Worm (Caenorhabditis elegans) whole organism, mixed stage, embryonic: ENCODE measurements around the gene alh-13.

Experiments
- M03D4.4 ChIP-seq: sonication (generic microtip); optimal IDR thresholded peaks from 2 replicates; lab custom pipeline; 2017; ENCODE audit warnings: mild to moderate bottlenecking, missing genetic modification characterization, missing compliant biosample characterization
- bed-3 ChIP-seq: fragments of 200-800 bp; sonication (Bioruptor generic); optimal IDR thresholded peaks from 3 replicates; lab custom pipeline; 2018; ENCODE audit warnings: mild to moderate bottlenecking, missing genetic modification characterization, moderate library complexity, missing compliant biosample characterization
- blmp-1 ChIP-seq: fragments of 150-350 bp; optimal IDR thresholded peaks from 2 replicates; lab custom pipeline; 2014; ENCODE audit warnings: missing biosample characterization, missing genetic modification characterization
- ceh-39 ChIP-seq: fragments of 150-350 bp; optimal IDR thresholded peaks from 2 replicates; lab custom pipeline; 2014; ENCODE audit warnings: missing biosample characterization, missing genetic modification characterization
- ceh-83 ChIP-seq: fragments of 200-800 bp; sonication (Bioruptor generic); optimal IDR thresholded peaks from 2 replicates; lab custom pipeline; 2018; ENCODE audit warnings: mild to moderate bottlenecking, missing genetic modification characterization, missing compliant biosample characterization
- ces-1 ChIP-seq: fragments of 150-350 bp; optimal IDR thresholded peaks from 2 replicates; lab custom pipeline; 2014; ENCODE audit warnings: missing biosample characterization, missing genetic modification reagents, missing genetic modification characterization
- cnd-1 ChIP-seq: fragments of 200-800 bp; sonication (Bioruptor generic); optimal IDR thresholded peaks from 2 replicates; lab custom pipeline; 2018; ENCODE audit warnings: mild to moderate bottlenecking, missing genetic modification characterization, missing compliant biosample characterization
- drap-1 ChIP-seq: fragments of 200-800 bp; sonication (Bioruptor generic); optimal IDR thresholded peaks from 3 replicates; lab custom pipeline; 2018; ENCODE audit warnings: mild to moderate bottlenecking, missing genetic modification characterization, missing compliant biosample characterization
- elt-1 ChIP-seq: sonication (generic microtip); optimal IDR thresholded peaks from 2 replicates; lab custom pipeline; 2017; ENCODE audit warnings: missing genetic modification characterization, mild to moderate bottlenecking, missing compliant biosample characterization, antibody characterized with exemption, moderate library complexity, borderline replicate concordance; ENCODE audit not compliant: insufficient read depth
- elt-3 ChIP-seq: fragments of 150-350 bp; optimal IDR thresholded peaks from 2 replicates; lab custom pipeline; 2014; ENCODE audit warnings: missing biosample characterization, missing genetic modification characterization
- flh-1 ChIP-seq: fragments of 200-800 bp; sonication (Bioruptor generic); optimal IDR thresholded peaks from 2 replicates; lab custom pipeline; 2018; ENCODE audit warnings: mild to moderate bottlenecking, missing genetic modification characterization, moderate library complexity, missing compliant biosample characterization
- ham-2 ChIP-seq: fragments of 200-800 bp; sonication (Bioruptor generic); optimal IDR thresholded peaks from 2 replicates; lab custom pipeline; 2018; ENCODE audit warnings: mild to moderate bottlenecking, missing genetic modification characterization, missing compliant biosample characterization
- hlh-1 ChIP-seq: fragments of 150-350 bp; optimal IDR thresholded peaks from 2 replicates; lab custom pipeline; 2014; ENCODE audit warnings: missing biosample characterization, missing genetic modification reagents, missing genetic modification characterization
- lin-13 ChIP-seq: fragments of 150-350 bp; optimal IDR thresholded peaks from 2 replicates; lab custom pipeline; 2014; ENCODE audit warnings: missing biosample characterization, missing genetic modification characterization
- lin-32 ChIP-seq: fragments of 200-800 bp; sonication (Bioruptor generic); optimal IDR thresholded peaks from 2 replicates; lab custom pipeline; 2018; ENCODE audit warnings: mild to moderate bottlenecking, missing genetic modification characterization, missing compliant biosample characterization
- lsy-2 ChIP-seq: fragments of 150-350 bp; optimal IDR thresholded peaks from 2 replicates; lab custom pipeline; 2014; ENCODE audit warnings: missing biosample characterization, missing genetic modification characterization
- mep-1 ChIP-seq: fragments of 150-350 bp; optimal IDR thresholded peaks from 2 replicates; lab custom pipeline; 2017; ENCODE audit warnings: missing biosample characterization, missing genetic modification reagents, missing genetic modification characterization, inconsistent platforms
- mls-2 ChIP-seq: sonication (generic microtip); optimal IDR thresholded peaks from 2 replicates; lab custom pipeline; 2016; ENCODE audit warnings: mild to moderate bottlenecking, missing genetic modification characterization, moderate library complexity, missing compliant biosample characterization
- nhr-12 ChIP-seq: fragments of 150-350 bp; optimal IDR thresholded peaks from 2 replicates; lab custom pipeline; 2014; ENCODE audit warnings: missing biosample characterization, missing genetic modification characterization
- nhr-2 ChIP-seq: fragments of 150-350 bp; optimal IDR thresholded peaks from 2 replicates; lab custom pipeline; 2014; ENCODE audit warnings: missing biosample characterization, missing genetic modification characterization
- nhr-237 ChIP-seq: fragments of 150-350 bp; optimal IDR thresholded peaks from 2 replicates; lab custom pipeline; 2014; ENCODE audit warnings: missing biosample characterization, missing genetic modification characterization
- nhr-28 ChIP-seq: fragments of 150-350 bp; optimal IDR thresholded peaks from 2 replicates; lab custom pipeline; 2014; ENCODE audit warnings: missing biosample characterization, missing genetic modification characterization
- nhr-76 ChIP-seq: sonication (generic microtip); optimal IDR thresholded peaks from 2 replicates; lab custom pipeline; 2017; ENCODE audit warnings: missing biosample characterization, missing genetic modification characterization
- pha-4 ChIP-seq: fragments of 150-350 bp; optimal IDR thresholded peaks from 2 replicates; lab custom pipeline; 2018; ENCODE audit warnings: missing biosample characterization, missing genetic modification reagents, missing genetic modification characterization
- sem-2 ChIP-seq: fragments of 200-800 bp; sonication (Bioruptor generic); optimal IDR thresholded peaks from 2 replicates; lab custom pipeline; 2018; ENCODE audit warnings: mild to moderate bottlenecking, missing genetic modification characterization, missing compliant biosample characterization
- snpc-4 ChIP-seq: fragments of 150-350 bp; optimal IDR thresholded peaks from 2 replicates; lab custom pipeline; 2014; ENCODE audit warnings: missing biosample characterization, missing genetic modification characterization
- sptf-1 ChIP-seq: sonication (generic microtip); optimal IDR thresholded peaks from 2 replicates; lab custom pipeline; 2017; ENCODE audit warnings: mild to moderate bottlenecking, missing genetic modification characterization, moderate library complexity, missing compliant biosample characterization
- tbx-8 ChIP-seq: fragments of 200-800 bp; sonication (Bioruptor generic); optimal IDR thresholded peaks from 2 replicates; lab custom pipeline; 2018; ENCODE audit warnings: mild to moderate bottlenecking, missing genetic modification characterization, moderate library complexity, missing compliant biosample characterization
- unc-62 ChIP-seq: fragments of 150-350 bp; optimal IDR thresholded peaks from 2 replicates; lab custom pipeline; 2014; ENCODE audit warnings: missing biosample characterization, missing genetic modification reagents, missing genetic modification characterization
- zip-8 ChIP-seq: fragments of 150-350 bp; optimal IDR thresholded peaks from 2 replicates; lab custom pipeline; 2014; ENCODE audit warnings: missing biosample characterization, missing genetic modification characterization
- ztf-11 ChIP-seq: fragments of 150-350 bp; optimal IDR thresholded peaks from 2 replicates; lab custom pipeline; 2014; ENCODE audit warnings: missing biosample characterization, missing genetic modification characterization

The alh-13 gene

DNA sequence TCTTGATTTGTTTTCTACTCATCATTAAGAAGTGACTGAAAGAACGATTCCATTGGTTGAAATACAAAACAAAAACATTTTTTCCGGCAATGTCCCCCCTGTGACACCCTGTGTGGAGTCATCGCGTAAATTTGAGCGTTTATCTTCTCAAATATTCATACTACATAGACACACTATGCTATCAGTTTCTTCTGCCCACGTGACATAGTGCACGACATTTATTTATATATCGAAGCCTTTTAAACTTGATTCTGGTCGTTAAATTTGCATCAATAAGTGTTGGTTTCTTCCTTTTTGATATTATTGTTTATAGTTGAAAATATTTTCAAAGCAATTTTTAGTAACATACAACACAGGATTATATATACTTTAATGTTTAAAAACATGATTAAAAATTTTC is 23.2 kb upstream of the alh-13 start:
- TF ChIP-seq nhr-28, result no peak
- TF ChIP-seq ceh-39 (tag; lab: Kevin White, UChicago), result no peak
- no peak for TF ChIP-seq M03D4.4 (tag; lab: Kevin White, UChicago)
- TF ChIP-seq drap-1, result no peak
- TF ChIP-seq snpc-4, result no peak
- no peak for TF ChIP-seq cnd-1 (tag; lab: Kevin White, UChicago)
- no peak for TF ChIP-seq pha-4 (tag; lab: Kevin White, UChicago)
- no peak for TF ChIP-seq tbx-8 (GFP tag; lab: Kevin White, UChicago)
- TF ChIP-seq lin-32, result no peak
- no peak for TF ChIP-seq elt-1 (tag; lab: Kevin White, UChicago)
- TF ChIP-seq lin-13 (tag; lab: Kevin White, UChicago), result no peak
- TF ChIP-seq, all 35 proteins: peak for 0

DNA sequence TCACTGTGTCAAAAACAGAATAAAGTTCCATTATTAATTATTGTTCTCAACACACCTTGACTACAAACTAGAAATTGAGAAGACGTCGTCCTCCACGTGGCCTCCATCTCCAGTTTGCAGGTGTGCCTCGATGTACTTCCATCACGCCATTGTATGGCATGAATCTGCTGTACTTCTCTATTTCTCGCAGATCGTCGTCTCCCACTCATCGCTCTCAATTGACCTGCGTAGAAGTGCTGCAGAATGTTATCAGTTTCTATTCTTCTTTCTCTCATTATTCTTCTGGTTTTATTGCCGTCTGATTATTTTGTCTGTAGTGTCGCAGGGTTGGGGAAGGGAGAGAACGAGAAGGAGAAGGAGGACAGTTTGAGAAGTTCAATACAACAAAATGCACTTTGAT is 22.6 kb upstream of the alh-13 start:
- TF ChIP-seq tbx-8 (GFP tag; lab: Kevin White, UChicago) (no peak), ceh-39 (tag; lab: Kevin White, UChicago) (no peak), nhr-76 (tag; lab: Kevin White, UChicago) (no peak), unc-62 (no peak), ham-2 (GFP tag; lab: Kevin White, UChicago) (no peak), bed-3 (no peak), M03D4.4 (tag; lab: Kevin White, UChicago) (no peak), ztf-11 (tag; lab: Kevin White, UChicago) (no peak), nhr-28 (no peak), flh-1 (no peak), drap-1 (no peak), zip-8 (tag; lab: Kevin White, UChicago) (no peak), ceh-83 (GFP tag; lab: Kevin White, UChicago) (no peak), nhr-237 (no peak), pha-4 (tag; lab: Kevin White, UChicago) (no peak), hlh-1 (tag; lab: Kevin White, UChicago) (no peak)

DNA sequence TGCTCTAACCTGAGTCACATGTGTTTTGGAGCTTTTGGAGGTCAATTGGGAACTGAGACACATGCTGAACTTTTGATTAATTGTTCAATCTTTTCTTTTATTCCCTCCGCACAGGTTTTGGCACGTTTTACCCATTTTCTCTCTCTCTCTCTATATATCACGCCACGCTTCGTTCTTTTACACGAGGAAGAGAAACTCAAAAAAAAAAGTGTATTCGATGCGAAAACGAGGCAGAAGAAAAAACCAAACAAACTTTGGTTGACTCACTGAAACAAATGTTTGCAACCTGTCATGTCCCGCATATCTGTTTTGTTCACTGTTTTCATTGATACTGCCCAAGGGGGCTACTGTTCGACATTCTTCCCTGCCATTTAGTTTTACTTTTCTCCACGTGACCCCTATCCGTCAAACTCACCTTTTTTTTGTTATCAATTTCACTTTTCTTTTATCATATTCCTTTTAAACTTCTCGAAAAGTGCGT is 20.9 kb upstream of the alh-13 start:
- no peak for TF ChIP-seq lsy-2 (tag; lab: Kevin White, UChicago)
- TF ChIP-seq ces-1 (GFP tag; lab: Kevin White, UChicago), result no peak
- TF ChIP-seq tbx-8 (GFP tag; lab: Kevin White, UChicago), result no peak
- TF ChIP-seq ceh-39 (tag; lab: Kevin White, UChicago), result no peak
- no peak for TF ChIP-seq zip-8 (tag; lab: Kevin White, UChicago)
- no peak for TF ChIP-seq pha-4 (tag; lab: Kevin White, UChicago)
- no peak for TF ChIP-seq nhr-12 (tag; lab: Kevin White, UChicago)
- no peak for TF ChIP-seq bed-3
- no peak for TF ChIP-seq ham-2 (GFP tag; lab: Kevin White, UChicago)
- TF ChIP-seq snpc-4, result no peak
- TF ChIP-seq flh-1, result no peak
- TF ChIP-seq elt-3, result no peak
- no peak for TF ChIP-seq ztf-11 (tag; lab: Kevin White, UChicago)
- no peak for TF ChIP-seq blmp-1
- TF ChIP-seq mep-1 (tag; lab: Kevin White, UChicago), result no peak
- no peak for TF ChIP-seq nhr-237
- no peak for TF ChIP-seq nhr-2 (tag; lab: Kevin White, UChicago)
- TF ChIP-seq hlh-1 (tag; lab: Kevin White, UChicago), result no peak
- TF ChIP-seq ceh-83 (GFP tag; lab: Kevin White, UChicago), result no peak
- TF ChIP-seq sem-2, result no peak
- TF ChIP-seq, all 35 proteins: peak for 0

ce11 chrX:12761778-12762177 is 20.4 kb upstream of the alh-13 start, which contains the start of gene cept-1:
TSS of gene cept-1 (plus strand) at chrX:12762078.
- TF ChIP-seq mls-2 (tag; lab: Kevin White, UChicago) (no peak), unc-62 (no peak), drap-1 (no peak), elt-1 (tag; lab: Kevin White, UChicago) (no peak), flh-1 (no peak), hlh-1 (tag; lab: Kevin White, UChicago) (no peak), ceh-83 (GFP tag; lab: Kevin White, UChicago) (no peak), nhr-76 (tag; lab: Kevin White, UChicago) (no peak), snpc-4 (no peak), blmp-1 (no peak), nhr-2 (tag; lab: Kevin White, UChicago) (no peak), zip-8 (tag; lab: Kevin White, UChicago) (no peak), elt-3 (no peak), ztf-11 (tag; lab: Kevin White, UChicago) (no peak), pha-4 (tag; lab: Kevin White, UChicago) (no peak), M03D4.4 (tag; lab: Kevin White, UChicago) (no peak), sptf-1 (tag; lab: Kevin White, UChicago) (no peak)
